Worm (Caenorhabditis elegans) whole organism, L1 larva: Measurements from ENCODE around the gene bet-2.

Experiments
- blmp-1 ChIP-seq: fragments of 150-350 bp; optimal IDR thresholded peaks from 2 replicates; lab custom pipeline; 2014; ENCODE audit warnings: missing biosample characterization, missing genetic modification characterization
- lir-3 ChIP-seq: sonication (generic microtip); optimal IDR thresholded peaks from 2 replicates; lab custom pipeline; 2016; ENCODE audit warnings: mild to moderate bottlenecking, missing genetic modification characterization, moderate library complexity, missing compliant biosample characterization; ENCODE audit not compliant: poor library complexity

- TF ChIP-seq lir-3 (tag; lab: Kevin White, UChicago) (no peak), blmp-1 (tag; lab: Kevin White, UChicago) (no peak)
Observed at ce11 chrX:10609878-10610277, 40.8 kb downstream of the bet-2 start.
